Fruit fly (Drosophila melanogaster): ENCODE results near the gene Rbp4.

The Rbp4 gene

DNA sequence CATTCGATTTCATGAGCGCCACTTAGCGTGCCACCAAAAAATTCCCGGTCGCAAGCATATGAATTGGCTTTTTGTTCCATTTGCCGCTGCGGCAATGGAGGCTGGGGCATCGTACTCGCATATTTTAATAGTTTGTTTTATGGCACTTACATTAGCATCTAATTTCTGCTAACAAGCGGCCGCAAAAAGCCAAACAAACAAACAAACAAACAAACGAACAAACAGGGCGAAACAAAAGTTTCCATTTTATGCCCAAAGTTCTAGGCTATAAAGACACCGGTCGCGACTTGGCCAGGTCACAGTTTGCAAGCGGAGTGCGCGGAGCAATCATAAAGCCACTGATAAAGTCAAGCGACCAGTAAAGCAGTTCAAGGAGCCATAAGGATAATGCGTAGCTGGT lies 40.6 kb downstream of the Rbp4 start, which contains the start of gene CG9269:
Gene CG9269 (plus strand): TSS at position 301 of the 400 bp plus-strand sequence.
- no peak for TF ChIP-seq CG17801 (GFP tag; optimal IDR thresholded peaks at IDR 0.05; ENCODE audit: partially characterized antibody)

DNA sequence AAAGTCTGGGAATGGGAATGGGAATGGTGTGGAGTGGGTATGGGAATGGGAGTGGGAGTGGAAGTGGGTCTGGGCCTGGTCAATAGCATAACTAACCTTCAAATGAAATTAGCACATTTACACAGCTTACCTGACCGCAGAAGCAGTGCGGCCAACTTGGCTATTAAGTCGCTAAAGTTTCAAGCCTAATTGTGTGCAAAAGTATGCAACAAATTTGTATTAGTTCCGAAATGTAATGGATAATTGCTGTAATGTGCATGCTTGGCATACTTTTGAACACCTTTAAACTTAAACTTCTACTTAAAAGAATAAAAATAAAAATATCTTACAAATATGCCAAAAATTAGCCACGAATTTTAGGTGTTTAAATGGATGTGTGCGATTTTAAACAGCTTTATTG lies 41.2 kb downstream of the Rbp4 start:
- no peak for TF ChIP-seq CG17801 (GFP tag; optimal IDR thresholded peaks at IDR 0.05; ENCODE audit: partially characterized antibody)

DNA sequence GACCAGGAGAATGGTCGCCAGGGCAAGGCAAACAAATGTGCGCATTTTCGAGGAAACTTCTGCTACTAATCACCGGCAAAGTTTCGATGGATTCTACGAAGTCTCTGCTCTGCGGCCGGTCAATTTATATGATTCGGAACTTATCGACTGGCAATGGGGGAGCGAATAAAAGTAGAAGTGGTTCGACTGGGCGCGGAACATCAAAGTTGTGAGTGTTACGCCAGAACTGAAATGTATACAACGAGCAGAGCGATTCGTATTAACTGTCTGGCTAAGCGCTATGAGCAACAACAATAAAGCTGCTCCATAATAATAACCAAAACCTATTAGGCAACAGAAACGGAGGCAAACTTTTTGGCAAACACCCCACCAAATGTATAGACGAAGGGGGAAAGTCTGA lies 43.9 kb downstream of the Rbp4 start, which contains the start of gene CG9757:
Gene CG9757 (minus strand): TSS at position 101 of the 400 bp plus-strand sequence.
- no peak for TF ChIP-seq CG17801 (GFP tag; optimal IDR thresholded peaks at IDR 0.05; ENCODE audit: partially characterized antibody)

DNA sequence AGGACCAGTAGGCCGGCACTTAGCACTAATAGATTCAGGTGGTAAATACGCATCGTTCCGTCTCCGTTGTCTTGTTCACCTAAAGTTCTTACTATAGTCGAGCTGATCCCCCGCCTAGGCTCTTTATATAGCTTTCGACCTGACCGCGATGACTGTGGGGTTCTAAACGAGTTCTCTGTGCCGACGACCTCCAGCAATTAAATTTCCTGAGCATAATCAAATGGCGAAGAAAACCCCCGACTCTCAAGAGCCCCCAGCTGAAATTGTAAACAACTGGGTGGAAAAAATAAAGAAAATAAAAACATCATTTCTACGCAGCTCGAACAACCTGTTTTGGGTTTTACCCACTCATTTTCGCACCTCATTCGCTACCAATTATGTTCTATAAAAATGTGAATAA lies 47.0 kb downstream of the Rbp4 start, which contains the start of gene CG9759:
Gene CG9759 (minus strand): TSS at position 101 of the 400 bp plus-strand sequence.
- no peak for TF ChIP-seq CG17801 (GFP tag; optimal IDR thresholded peaks at IDR 0.05; ENCODE audit: partially characterized antibody)

All from ovary, adult (tissue).